Worm (Caenorhabditis elegans): Measurements from ENCODE around the gene skr-12.

Gene skr-12

ce11 chrIV:17118987-17119732 is 47.9 kb upstream of the skr-12 start, which contains the start of gene itsn-1 (continued):
- TF ChIP-seq F33H1.4 (GFP tag; IDR thresholded peaks at IDR 0.05) (0 out of 2 replicates have a peak, but pooled peaks have one; percentile 16), ztf-28 (GFP tag; IDR thresholded peaks at IDR 0.05) (0 out of 2 replicates have a peak, but pooled peaks have one; percentile 5), let-526 (GFP tag; IDR thresholded peaks at IDR 0.05) (no peak), F49E8.2 (tag; optimal IDR thresholded peaks at IDR 0.05; ENCODE audit: insufficient read depth) (peak; percentile 7), aptf-3 (GFP tag; IDR thresholded peaks at IDR 0.05) (no peak), C17E4.6 (GFP tag; IDR thresholded peaks at IDR 0.05) (peak; percentile 6; the same call in 1 of the 2 replicates), snpc-4 (GFP tag; optimal IDR thresholded peaks at IDR 0.05) (no peak), snpc-4 (tag; optimal IDR thresholded peaks at IDR 0.05) (peak in 1 of 4 experiments; percentile 57), die-1 (tag; optimal IDR thresholded peaks at IDR 0.05) (no peak), madf-3 (GFP tag; IDR thresholded peaks at IDR 0.05) (peak; percentile 94), cebp-1 (GFP tag; IDR thresholded peaks at IDR 0.05) (no peak), cebp-1 (tag; optimal IDR thresholded peaks at IDR 0.05) (no peak), tbx-9 (tag; optimal IDR thresholded peaks at IDR 0.05; ENCODE audit: borderline replicate concordance) (no peak), ccch-3 (GFP tag; optimal IDR thresholded peaks at IDR 0.05) (no peak), nhr-90 (tag; optimal IDR thresholded peaks at IDR 0.05) (no peak), lin-35 (GFP tag; optimal IDR thresholded peaks at IDR 0.05) (no peak), F57A8.1 (GFP tag; optimal IDR thresholded peaks at IDR 0.05) (no peak), C06A6.2 (GFP tag; conservative IDR thresholded peaks at IDR 0.05) (no peak), fkh-3 (tag; optimal IDR thresholded peaks at IDR 0.05) (no peak), madf-6 (GFP tag; IDR thresholded peaks at IDR 0.05) (no peak), athp-1 (tag; optimal IDR thresholded peaks at IDR 0.05) (no peak), egrh-3 (GFP tag; IDR thresholded peaks at IDR 0.05) (peak; percentile 83; the same call in 1 of the 2 replicates)

- TF ChIP-seq F55B11.4 (tag; optimal IDR thresholded peaks at IDR 0.05; ENCODE audit: borderline replicate concordance, insufficient read depth) (no peak), zim-3 (tag; optimal IDR thresholded peaks at IDR 0.05) (no peak), F22D6.2 (tag; optimal IDR thresholded peaks at IDR 0.05) (no peak), sea-2 (GFP tag; IDR thresholded peaks at IDR 0.05) (no peak), egl-18 (GFP tag; IDR thresholded peaks at IDR 0.05) (no peak), F37B4.10 (GFP tag; IDR thresholded peaks at IDR 0.05) (no peak), ceh-40 (GFP tag; IDR thresholded peaks at IDR 0.05) (no peak), bed-1 (GFP tag; IDR thresholded peaks at IDR 0.05) (no peak), hmg-20 (GFP tag; IDR thresholded peaks at IDR 0.05) (no peak), nhr-27 (tag; optimal IDR thresholded peaks at IDR 0.05) (no peak), mxl-1 (tag; optimal IDR thresholded peaks at IDR 0.05) (no peak), fkh-3 (tag; optimal IDR thresholded peaks at IDR 0.05) (no peak)
These were observed 45.9 kb upstream of the skr-12 start for ce11 chrIV:17121058-17121773.

ce11 chrIV:17125967-17126366 is 41.1 kb upstream of the skr-12 start:
- TF ChIP-seq let-526 (GFP tag; IDR thresholded peaks at IDR 0.05), result no peak
- TF ChIP-seq die-1 (tag; optimal IDR thresholded peaks at IDR 0.05), result no peak
- peak; percentile 59; the same call in 1 of the 2 replicates for TF ChIP-seq D2030.7 (GFP tag; IDR thresholded peaks at IDR 0.05)
- no peak for TF ChIP-seq ceh-40 (GFP tag; IDR thresholded peaks at IDR 0.05)
- no peak for TF ChIP-seq nhr-27 (tag; optimal IDR thresholded peaks at IDR 0.05)
- TF ChIP-seq tlf-1 (GFP tag; optimal IDR thresholded peaks at IDR 0.05), result no peak
- TF ChIP-seq B0019.2 (GFP tag; conservative IDR thresholded peaks at IDR 0.05), result no peak
- no peak for TF ChIP-seq Y95B8A.8 (GFP tag; IDR thresholded peaks at IDR 0.05)
- TF ChIP-seq T26A5.8 (tag; optimal IDR thresholded peaks at IDR 0.05), result no peak
- peak; percentile 25 for TF ChIP-seq tbp1 (GFP tag; optimal IDR thresholded peaks at IDR 0.05)
- TF ChIP-seq B0336.3 (GFP tag; IDR thresholded peaks at IDR 0.05), result 0 out of 2 replicates have a peak, but pooled peaks have one; percentile 12
- no peak for TF ChIP-seq F52B5.7 (tag; optimal IDR thresholded peaks at IDR 0.05)
- 0 out of 2 replicates have a peak, but pooled peaks have one; percentile 50 for TF ChIP-seq madf-3 (GFP tag; IDR thresholded peaks at IDR 0.05)
- no peak for TF ChIP-seq Y53F4B.3 (GFP tag; IDR thresholded peaks at IDR 0.05)
- no peak for TF ChIP-seq zim-3 (tag; optimal IDR thresholded peaks at IDR 0.05)
- no peak for TF ChIP-seq gei-17 (GFP tag; optimal IDR thresholded peaks at IDR 0.05)
- TF ChIP-seq athp-1 (tag; optimal IDR thresholded peaks at IDR 0.05), result no peak
- TF ChIP-seq snpc-4 (GFP tag; optimal IDR thresholded peaks at IDR 0.05), result no peak
- TF ChIP-seq snpc-4 (tag; optimal IDR thresholded peaks at IDR 0.05), result peak in 2 of 4 experiments; percentile 46 to 79
- no peak for TF ChIP-seq Y53G8AR.9 (GFP tag; conservative IDR thresholded peaks at IDR 0.05)

Measured in whole organism, young adult.